Fruit fly (Drosophila melanogaster) S2 (cell line): ENCODE results near the gene CG10413.

ENCODE experiments used
- CG8478 ChIP-seq: fragments of >200 bp; optimal IDR thresholded peaks from 2 replicates; lab custom pipeline; 2018
- CTCF ChIP-seq, 2 experiments: fragments of >200 bp; optimal IDR thresholded peaks; 2 replicates each; lab custom pipeline; 2018

- no peak for TF ChIP-seq CG8478 (lab: Kevin White, UChicago)
- TF ChIP-seq CTCF (optimal IDR thresholded peaks at IDR 0.05; lab: Kevin White, UChicago): no peak
Observed at dm6 chr2L:18561018-18561417, 44.0 kb downstream of the CG10413 start.
